Fruit fly (Drosophila melanogaster) Kc167 (cell line): ENCODE data around the gene Fam92.

Experiments used
- Myc ChIP-seq: fragments of >200 bp; optimal IDR thresholded peaks from 2 replicates; lab custom pipeline; 2017; ENCODE audit warnings: missing external identifiers
- Sin3A ChIP-seq: fragments of >200 bp; optimal IDR thresholded peaks from 2 replicates; lab custom pipeline; 2018; ENCODE audit warnings: missing external identifiers
- h ChIP-seq: fragments of >200 bp; optimal IDR thresholded peaks from 3 replicates; lab custom pipeline; 2018; ENCODE audit warnings: missing external identifiers
- insv ChIP-seq: fragments of >200 bp; optimal IDR thresholded peaks from 3 replicates; lab custom pipeline; 2018; ENCODE audit warnings: missing external identifiers
- psq ChIP-seq: fragments of >200 bp; optimal IDR thresholded peaks from 2 replicates; lab custom pipeline; 2017; ENCODE audit warnings: missing external identifiers

- no peak for TF ChIP-seq h
- no peak for TF ChIP-seq insv
- TF ChIP-seq Myc (lab: Kevin White, UChicago), result no peak
- TF ChIP-seq psq (lab: Kevin White, UChicago), result no peak
- TF ChIP-seq Sin3A (lab: Kevin White, UChicago), result no peak
Measured at dm6 chr2L:12413899-12414298, 10.8 kb upstream of the Fam92 start.
